Worm (Caenorhabditis elegans) whole organism, mixed stage, embryonic: ENCODE measurements around the gene xpc-1.

ENCODE experiments used
- M03D4.4 ChIP-seq: sonication (generic microtip); optimal IDR thresholded peaks from 2 replicates; lab custom pipeline; 2017; ENCODE audit warnings: mild to moderate bottlenecking, missing genetic modification characterization, missing compliant biosample characterization
- bed-3 ChIP-seq: fragments of 200-800 bp; sonication (Bioruptor generic); optimal IDR thresholded peaks from 3 replicates; lab custom pipeline; 2018; ENCODE audit warnings: mild to moderate bottlenecking, missing genetic modification characterization, moderate library complexity, missing compliant biosample characterization
- blmp-1 ChIP-seq: fragments of 150-350 bp; optimal IDR thresholded peaks from 2 replicates; lab custom pipeline; 2014; ENCODE audit warnings: missing biosample characterization, missing genetic modification characterization
- ceh-39 ChIP-seq: fragments of 150-350 bp; optimal IDR thresholded peaks from 2 replicates; lab custom pipeline; 2014; ENCODE audit warnings: missing biosample characterization, missing genetic modification characterization
- ceh-43 ChIP-seq: fragments of 200-800 bp; sonication (Bioruptor generic); optimal IDR thresholded peaks from 2 replicates; lab custom pipeline; 2018; ENCODE audit warnings: mild to moderate bottlenecking, missing genetic modification characterization, moderate library complexity, missing compliant biosample characterization
- ceh-83 ChIP-seq: fragments of 200-800 bp; sonication (Bioruptor generic); optimal IDR thresholded peaks from 2 replicates; lab custom pipeline; 2018; ENCODE audit warnings: mild to moderate bottlenecking, missing genetic modification characterization, missing compliant biosample characterization
- ces-1 ChIP-seq: fragments of 150-350 bp; optimal IDR thresholded peaks from 2 replicates; lab custom pipeline; 2014; ENCODE audit warnings: missing biosample characterization, missing genetic modification reagents, missing genetic modification characterization
- cnd-1 ChIP-seq: fragments of 200-800 bp; sonication (Bioruptor generic); optimal IDR thresholded peaks from 2 replicates; lab custom pipeline; 2018; ENCODE audit warnings: mild to moderate bottlenecking, missing genetic modification characterization, missing compliant biosample characterization
- drap-1 ChIP-seq: fragments of 200-800 bp; sonication (Bioruptor generic); optimal IDR thresholded peaks from 3 replicates; lab custom pipeline; 2018; ENCODE audit warnings: mild to moderate bottlenecking, missing genetic modification characterization, missing compliant biosample characterization
- elt-1 ChIP-seq: sonication (generic microtip); optimal IDR thresholded peaks from 2 replicates; lab custom pipeline; 2017; ENCODE audit warnings: missing genetic modification characterization, mild to moderate bottlenecking, missing compliant biosample characterization, antibody characterized with exemption, moderate library complexity, borderline replicate concordance; ENCODE audit not compliant: insufficient read depth
- elt-3 ChIP-seq: fragments of 150-350 bp; optimal IDR thresholded peaks from 2 replicates; lab custom pipeline; 2014; ENCODE audit warnings: missing biosample characterization, missing genetic modification characterization
- flh-1 ChIP-seq: fragments of 200-800 bp; sonication (Bioruptor generic); optimal IDR thresholded peaks from 2 replicates; lab custom pipeline; 2018; ENCODE audit warnings: mild to moderate bottlenecking, missing genetic modification characterization, moderate library complexity, missing compliant biosample characterization
- ham-2 ChIP-seq: fragments of 200-800 bp; sonication (Bioruptor generic); optimal IDR thresholded peaks from 2 replicates; lab custom pipeline; 2018; ENCODE audit warnings: mild to moderate bottlenecking, missing genetic modification characterization, missing compliant biosample characterization
- hlh-1 ChIP-seq: fragments of 150-350 bp; optimal IDR thresholded peaks from 2 replicates; lab custom pipeline; 2014; ENCODE audit warnings: missing biosample characterization, missing genetic modification reagents, missing genetic modification characterization
- lin-13 ChIP-seq: fragments of 150-350 bp; optimal IDR thresholded peaks from 2 replicates; lab custom pipeline; 2014; ENCODE audit warnings: missing biosample characterization, missing genetic modification characterization
- lin-32 ChIP-seq: fragments of 200-800 bp; sonication (Bioruptor generic); optimal IDR thresholded peaks from 2 replicates; lab custom pipeline; 2018; ENCODE audit warnings: mild to moderate bottlenecking, missing genetic modification characterization, missing compliant biosample characterization
- lsy-2 ChIP-seq: fragments of 150-350 bp; optimal IDR thresholded peaks from 2 replicates; lab custom pipeline; 2014; ENCODE audit warnings: missing biosample characterization, missing genetic modification characterization
- mab-5 ChIP-seq: fragments of 150-350 bp; optimal IDR thresholded peaks from 2 replicates; lab custom pipeline; 2014; ENCODE audit warnings: missing biosample characterization, missing genetic modification characterization
- mep-1 ChIP-seq: fragments of 150-350 bp; optimal IDR thresholded peaks from 2 replicates; lab custom pipeline; 2017; ENCODE audit warnings: missing biosample characterization, missing genetic modification reagents, missing genetic modification characterization, inconsistent platforms
- mls-2 ChIP-seq: sonication (generic microtip); optimal IDR thresholded peaks from 2 replicates; lab custom pipeline; 2016; ENCODE audit warnings: mild to moderate bottlenecking, missing genetic modification characterization, moderate library complexity, missing compliant biosample characterization
- nhr-12 ChIP-seq: fragments of 150-350 bp; optimal IDR thresholded peaks from 2 replicates; lab custom pipeline; 2014; ENCODE audit warnings: missing biosample characterization, missing genetic modification characterization
- nhr-2 ChIP-seq: fragments of 150-350 bp; optimal IDR thresholded peaks from 2 replicates; lab custom pipeline; 2014; ENCODE audit warnings: missing biosample characterization, missing genetic modification characterization
- nhr-237 ChIP-seq: fragments of 150-350 bp; optimal IDR thresholded peaks from 2 replicates; lab custom pipeline; 2014; ENCODE audit warnings: missing biosample characterization, missing genetic modification characterization
- nhr-28 ChIP-seq: fragments of 150-350 bp; optimal IDR thresholded peaks from 2 replicates; lab custom pipeline; 2014; ENCODE audit warnings: missing biosample characterization, missing genetic modification characterization
- nhr-76 ChIP-seq: sonication (generic microtip); optimal IDR thresholded peaks from 2 replicates; lab custom pipeline; 2017; ENCODE audit warnings: missing biosample characterization, missing genetic modification characterization
- pha-4 ChIP-seq: fragments of 150-350 bp; optimal IDR thresholded peaks from 2 replicates; lab custom pipeline; 2018; ENCODE audit warnings: missing biosample characterization, missing genetic modification reagents, missing genetic modification characterization
- sem-2 ChIP-seq: fragments of 200-800 bp; sonication (Bioruptor generic); optimal IDR thresholded peaks from 2 replicates; lab custom pipeline; 2018; ENCODE audit warnings: mild to moderate bottlenecking, missing genetic modification characterization, missing compliant biosample characterization
- snpc-4 ChIP-seq: fragments of 150-350 bp; optimal IDR thresholded peaks from 2 replicates; lab custom pipeline; 2014; ENCODE audit warnings: missing biosample characterization, missing genetic modification characterization
- sptf-1 ChIP-seq: sonication (generic microtip); optimal IDR thresholded peaks from 2 replicates; lab custom pipeline; 2017; ENCODE audit warnings: mild to moderate bottlenecking, missing genetic modification characterization, moderate library complexity, missing compliant biosample characterization
- tbx-8 ChIP-seq: fragments of 200-800 bp; sonication (Bioruptor generic); optimal IDR thresholded peaks from 2 replicates; lab custom pipeline; 2018; ENCODE audit warnings: mild to moderate bottlenecking, missing genetic modification characterization, moderate library complexity, missing compliant biosample characterization
- unc-120 ChIP-seq: sonication (generic microtip); optimal IDR thresholded peaks from 2 replicates; lab custom pipeline; 2017; ENCODE audit warnings: missing genetic modification characterization, missing compliant biosample characterization; ENCODE audit not compliant: poor library complexity, severe bottlenecking
- unc-39 ChIP-seq: fragments of 150-350 bp; optimal IDR thresholded peaks from 2 replicates; lab custom pipeline; 2014; ENCODE audit warnings: missing biosample characterization, missing genetic modification characterization
- unc-62 ChIP-seq: fragments of 150-350 bp; optimal IDR thresholded peaks from 2 replicates; lab custom pipeline; 2014; ENCODE audit warnings: missing biosample characterization, missing genetic modification reagents, missing genetic modification characterization
- zip-8 ChIP-seq: fragments of 150-350 bp; optimal IDR thresholded peaks from 2 replicates; lab custom pipeline; 2014; ENCODE audit warnings: missing biosample characterization, missing genetic modification characterization
- ztf-11 ChIP-seq: fragments of 150-350 bp; optimal IDR thresholded peaks from 2 replicates; lab custom pipeline; 2014; ENCODE audit warnings: missing biosample characterization, missing genetic modification characterization

The xpc-1 gene

DNA sequence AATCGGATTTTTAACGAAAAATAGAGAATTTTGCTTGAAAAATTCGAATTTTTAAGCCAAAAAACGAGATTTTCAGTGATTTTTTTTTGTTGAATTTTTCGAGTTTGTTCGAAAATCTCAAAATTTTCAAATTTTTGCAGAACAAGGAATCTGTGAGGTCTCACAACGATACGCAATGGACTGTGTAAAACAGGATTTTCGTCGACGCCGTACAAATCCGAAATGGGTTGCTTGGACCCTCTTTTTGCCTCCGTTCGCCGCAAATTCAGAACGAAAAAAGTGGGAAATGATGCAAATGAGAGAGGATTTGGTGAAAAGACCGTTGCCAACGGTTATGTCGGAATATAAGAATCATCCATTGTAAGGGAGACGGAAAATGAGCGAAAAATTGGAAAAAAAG, 9.4 kb downstream of the xpc-1 start:
- TF ChIP-seq ceh-39 (tag; lab: Kevin White, UChicago) (no peak), nhr-12 (no peak), cnd-1 (tag; lab: Kevin White, UChicago) (no peak), lin-32 (GFP tag; lab: Kevin White, UChicago) (no peak), ceh-43 (no peak), drap-1 (GFP tag; lab: Kevin White, UChicago) (no peak), nhr-76 (no peak), unc-39 (no peak), sptf-1 (tag; lab: Kevin White, UChicago) (no peak), ceh-83 (GFP tag; lab: Kevin White, UChicago) (no peak), nhr-28 (tag; lab: Kevin White, UChicago) (no peak), pha-4 (tag; lab: Kevin White, UChicago) (no peak), nhr-237 (tag; lab: Kevin White, UChicago) (no peak)
- TF ChIP-seq, all 35 proteins: peak for 0

DNA sequence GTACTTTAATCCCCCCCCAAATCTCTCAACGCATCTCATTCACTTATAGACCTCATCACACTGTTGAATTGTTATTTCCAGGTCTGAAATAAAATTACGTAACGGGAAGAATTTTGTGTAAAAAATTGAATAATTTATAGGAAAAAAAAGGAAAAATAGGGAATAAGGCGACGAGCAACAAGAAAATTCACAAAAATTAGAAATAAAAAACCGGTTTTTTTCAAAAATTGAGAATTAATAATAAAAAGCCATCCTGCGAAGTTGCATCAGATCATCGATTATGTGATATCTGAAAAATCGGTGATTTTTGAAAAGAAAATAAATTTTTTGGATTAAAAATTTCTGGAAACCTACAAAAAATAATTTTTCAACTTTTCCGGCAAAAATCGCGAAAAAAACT, 16.0 kb downstream of the xpc-1 start:
- TF ChIP-seq unc-39 (no peak), mep-1 (no peak)

DNA sequence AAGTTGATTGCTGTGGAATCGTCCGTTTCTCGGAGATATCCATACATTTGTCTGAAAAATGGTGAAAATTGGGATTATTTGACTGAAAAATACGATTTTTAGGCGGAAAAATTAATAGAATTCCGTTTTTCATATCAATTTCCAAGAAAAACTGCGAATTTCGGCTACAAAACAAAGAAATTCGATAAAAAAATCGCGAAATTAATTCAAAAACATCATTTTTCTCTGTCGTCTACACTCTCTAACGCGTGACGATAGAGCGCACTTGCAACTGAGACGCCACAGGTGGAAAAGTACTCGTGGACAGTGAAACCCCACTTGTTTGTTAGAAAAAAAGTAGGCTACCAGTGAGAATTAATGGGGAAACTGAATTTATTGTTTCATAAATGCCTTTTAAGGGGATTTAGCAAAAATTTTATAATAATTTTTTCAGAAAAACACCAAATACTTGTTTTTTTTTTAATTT, 40.1 kb downstream of the xpc-1 start, which contains the start of gene cpsf-1:
TSS of gene cpsf-1 (minus strand) at position 51 of the 466 bp plus-strand sequence.
- TF ChIP-seq lin-32 (GFP tag; lab: Kevin White, UChicago): peak; percentile 3
- TF ChIP-seq lsy-2: peak; percentile 75
- TF ChIP-seq unc-120 (tag; lab: Kevin White, UChicago): no peak
- no peak for TF ChIP-seq unc-39
- peak; percentile 74 for TF ChIP-seq sptf-1 (tag; lab: Kevin White, UChicago)
- TF ChIP-seq nhr-2: no peak
- TF ChIP-seq mab-5 (tag; lab: Kevin White, UChicago): no peak
- no peak for TF ChIP-seq nhr-12
- TF ChIP-seq drap-1 (GFP tag; lab: Kevin White, UChicago): peak; percentile 29
- peak; percentile 67 for TF ChIP-seq ceh-83 (GFP tag; lab: Kevin White, UChicago)
- TF ChIP-seq elt-3 (tag; lab: Kevin White, UChicago): no peak
- no peak for TF ChIP-seq unc-62 (GFP tag; lab: Kevin White, UChicago)
- peak; percentile 92 for TF ChIP-seq pha-4 (tag; lab: Kevin White, UChicago)
- no peak for TF ChIP-seq ham-2 (GFP tag; lab: Kevin White, UChicago)
- no peak for TF ChIP-seq snpc-4 (tag; lab: Kevin White, UChicago)
- no peak for TF ChIP-seq nhr-28 (tag; lab: Kevin White, UChicago)
- no peak for TF ChIP-seq ceh-43
- TF ChIP-seq cnd-1 (tag; lab: Kevin White, UChicago): peak; percentile 37
- TF ChIP-seq sem-2 (GFP tag; lab: Kevin White, UChicago): no peak
- TF ChIP-seq ceh-39 (tag; lab: Kevin White, UChicago): peak; percentile 82
- TF ChIP-seq bed-3 (GFP tag; lab: Kevin White, UChicago): peak; percentile 12
- TF ChIP-seq flh-1 (GFP tag; lab: Kevin White, UChicago): no peak
- no peak for TF ChIP-seq nhr-76
- peak; percentile 44 for TF ChIP-seq hlh-1
- no peak for TF ChIP-seq elt-1 (tag; lab: Kevin White, UChicago)
- peak; percentile 46 for TF ChIP-seq mls-2 (tag; lab: Kevin White, UChicago)
- TF ChIP-seq M03D4.4: peak; percentile 60
- TF ChIP-seq blmp-1: no peak
- TF ChIP-seq mep-1: peak; percentile 93
- TF ChIP-seq lin-13 (tag; lab: Kevin White, UChicago): peak; percentile 78
- TF ChIP-seq tbx-8 (GFP tag; lab: Kevin White, UChicago): no peak
- no peak for TF ChIP-seq ztf-11 (tag; lab: Kevin White, UChicago)
- peak; percentile 76 for TF ChIP-seq nhr-237 (tag; lab: Kevin White, UChicago)
- TF ChIP-seq zip-8 (tag; lab: Kevin White, UChicago): no peak
- peak; percentile 69 for TF ChIP-seq ces-1 (GFP tag; lab: Kevin White, UChicago)

DNA sequence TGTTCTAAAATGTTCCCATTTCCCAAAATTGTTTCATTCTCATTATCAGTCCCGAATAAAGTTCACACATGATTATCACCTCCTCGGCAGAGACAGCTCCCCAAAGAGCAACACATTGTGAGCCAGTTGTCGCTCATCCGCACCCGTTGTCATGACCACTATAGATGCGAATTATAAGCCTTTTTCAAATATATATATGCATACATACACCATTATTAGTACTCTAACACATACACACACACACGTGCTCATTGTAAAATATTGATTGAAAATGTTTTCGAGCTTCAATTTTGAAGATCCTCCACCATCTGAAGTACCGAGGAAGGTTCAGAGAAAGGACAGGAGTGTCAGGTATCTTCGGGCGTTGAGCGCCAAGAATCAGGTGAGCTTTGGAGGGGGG, 44.1 kb downstream of the xpc-1 start, which contains the start of the genes Y76B12C.9 and cng-2:
TSS of gene Y76B12C.9 (minus strand) at position 101 of the 400 bp plus-strand sequence.
TSS of gene cng-2 (plus strand) at position 218 of the 400 bp plus-strand sequence.
- TF ChIP-seq nhr-2: no peak
